Worm (Caenorhabditis elegans) whole organism, young adult: ENCODE data around the gene Y47D3A.21.

ENCODE experiments used
- K12H6.12 ChIP-seq: fragments of 200-800 bp; sonication (Bioruptor generic); optimal IDR thresholded peaks from 2 replicates; lab custom pipeline; 2018; ENCODE audit warnings: mild to moderate bottlenecking, missing genetic modification characterization, missing compliant biosample characterization
- ama-1 ChIP-seq, 3 experiments: fragments of 150-350 bp in 1 of 3; sonication (generic microtip) in 2 of 3; optimal IDR thresholded peaks; 2 replicates each; lab custom pipeline; 2014 to 2018; ENCODE audit warnings: missing biosample characterization in 2 of 3, missing genetic modification characterization in 2 of 3, missing genetic modification reagents in 2 of 3
- aptf-2 ChIP-seq: fragments of 200-800 bp; sonication (Bioruptor generic); conservative IDR thresholded peaks from 2 replicates; pipeline ENCODE4 v1.3.6; 2022; ENCODE audit warnings: missing genetic modification reagents, missing genetic modification characterization, missing compliant biosample characterization
- aptf-3 ChIP-seq: fragments of 200-800 bp; sonication (Bioruptor generic); IDR thresholded peaks from 2 replicates; pipeline ENCODE4 v1.3.6; 2022; ENCODE audit warnings: missing genetic modification characterization, missing compliant biosample characterization
- cebp-1 ChIP-seq, 2 experiments: fragments of 200-800 bp in 1 of 2; sonication (Bioruptor generic) in 1 of 2; sonication (generic microtip) in 1 of 2; IDR thresholded peaks in 1 of 2; optimal IDR thresholded peaks in 1 of 2; 2 replicates each; pipeline versions ENCODE4 v1.3.6 to Lab custom; 2017 to 2022; ENCODE audit warnings: missing compliant biosample characterization in 2 of 2, missing genetic modification characterization in 2 of 2, mild to moderate bottlenecking in 1 of 2, missing genetic modification reagents in 1 of 2, moderate library complexity in 1 of 2
- hmg-1.2 ChIP-seq: fragments of 200-800 bp; sonication (Bioruptor generic); IDR thresholded peaks from 2 replicates; pipeline ENCODE4 v1.3.6; 2022; ENCODE audit warnings: missing genetic modification reagents, missing genetic modification characterization, missing compliant biosample characterization
- madf-10 ChIP-seq: sonication (generic microtip); optimal IDR thresholded peaks from 2 replicates; lab custom pipeline; 2016; ENCODE audit warnings: mild to moderate bottlenecking, missing genetic modification characterization, missing compliant biosample characterization
- mes-4 ChIP-seq: sonication (generic microtip); optimal IDR thresholded peaks from 2 replicates; lab custom pipeline; 2016; ENCODE audit warnings: missing genotype, missing genetic modification characterization, missing compliant biosample characterization
- pha-4 ChIP-seq: fragments of 150-350 bp; sonication (generic microtip); optimal IDR thresholded peaks from 2 replicates; lab custom pipeline; 2014; ENCODE audit warnings: missing biosample characterization, missing genetic modification reagents, missing genetic modification characterization
- snpc-4 ChIP-seq, 5 experiments: fragments of 150-350 bp in 1 of 5; sonication (generic microtip) in 4 of 5; optimal IDR thresholded peaks; 2 replicates each; lab custom pipeline; 2014 to 2018; ENCODE audit warnings: missing genetic modification characterization in 5 of 5, missing biosample characterization in 3 of 5, antibody characterized with exemption in 2 of 5, mild to moderate bottlenecking in 2 of 5, missing compliant biosample characterization in 2 of 5, missing genotype in 2 of 5, moderate library complexity in 2 of 5, missing genetic modification reagents in 1 of 5
- unc-130 ChIP-seq: sonication (generic microtip); optimal IDR thresholded peaks from 2 replicates; lab custom pipeline; 2016; ENCODE audit warnings: missing genetic modification reagents, missing genetic modification characterization, missing compliant biosample characterization

- TF ChIP-seq pha-4 (no peak), ama-1 (optimal IDR thresholded peaks at IDR 0.05; lab: Kevin White, UChicago) (no peak), ama-1 (GFP tag; optimal IDR thresholded peaks at IDR 0.05; lab: Kevin White, UChicago) (no peak), snpc-4 (GFP tag; optimal IDR thresholded peaks at IDR 0.05; lab: Kevin White, UChicago) (no peak), snpc-4 (tag; optimal IDR thresholded peaks at IDR 0.05; lab: Kevin White, UChicago) (no peak), madf-10 (no peak), K12H6.12 (no peak), aptf-3 (no peak), unc-130 (GFP tag; lab: Kevin White, UChicago) (no peak), mes-4 (tag; lab: Kevin White, UChicago) (no peak), hmg-1.2 (GFP tag; lab: Robert Waterston, UW) (no peak), aptf-2 (GFP tag; lab: Robert Waterston, UW) (no peak), cebp-1 (GFP tag; IDR thresholded peaks at IDR 0.05; lab: Robert Waterston, UW) (no peak), cebp-1 (tag; optimal IDR thresholded peaks at IDR 0.05; lab: Kevin White, UChicago) (no peak)
Measured at ce11 chrIII:11279954-11280353, 1.2 kb upstream of the Y47D3A.21 start.
